Worm (Caenorhabditis elegans) whole organism, L4 larva: ENCODE measurements around the gene myrf-2.

Experiments used
- D1046.2 ChIP-seq: fragments of 200-800 bp; sonication (Bioruptor generic); IDR thresholded peaks from 2 replicates; pipeline ENCODE4 v1.3.6; 2022; ENCODE audit warnings: missing genetic modification characterization, missing compliant biosample characterization
- R02D3.7 ChIP-seq: fragments of 150-350 bp; sonication (generic microtip); optimal IDR thresholded peaks from 3 replicates; lab custom pipeline; 2014; ENCODE audit warnings: missing biosample characterization, missing genetic modification characterization
- T20F7.1 ChIP-seq: fragments of 200-800 bp; sonication (Bioruptor generic); optimal IDR thresholded peaks from 2 replicates; lab custom pipeline; 2018; ENCODE audit warnings: mild to moderate bottlenecking, missing genetic modification characterization, missing compliant biosample characterization
- Y105C5A.15 ChIP-seq: fragments of 200-800 bp; sonication (Bioruptor generic); IDR thresholded peaks from 2 replicates; pipeline ENCODE4 v1.3.6; 2022; ENCODE audit warnings: missing genetic modification characterization, missing compliant biosample characterization
- Y48G9A.11 ChIP-seq: fragments of 200-800 bp; sonication (Bioruptor generic); IDR thresholded peaks from 2 replicates; pipeline ENCODE4 v1.3.6; 2022; ENCODE audit warnings: missing genetic modification reagents, missing genetic modification characterization, missing compliant biosample characterization
- ZK337.2 ChIP-seq: fragments of 200-800 bp; sonication (Bioruptor generic); IDR thresholded peaks from 2 replicates; pipeline ENCODE4 v1.3.6; 2022; ENCODE audit warnings: missing genetic modification reagents, missing genetic modification characterization, missing compliant biosample characterization
- aha-1 ChIP-seq: fragments of 150-350 bp; peaks from one replicate; lab custom pipeline; 2014; ENCODE audit warnings: missing biosample characterization, missing genetic modification characterization
- ama-1 ChIP-seq: fragments of 150-350 bp; optimal IDR thresholded peaks from 2 replicates; lab custom pipeline; 2014; ENCODE audit warnings: inconsistent platforms, mixed read lengths
- arid-1 ChIP-seq: fragments of 200-800 bp; sonication (Bioruptor generic); conservative IDR thresholded peaks from 2 replicates; pipeline ENCODE4 v1.3.6; 2022; ENCODE audit warnings: missing genetic modification reagents, missing genetic modification characterization, missing compliant biosample characterization
- attf-4 ChIP-seq: sonication (generic microtip); optimal IDR thresholded peaks from 3 replicates; lab custom pipeline; 2017; ENCODE audit warnings: missing biosample characterization, missing genetic modification characterization
- ceh-20 ChIP-seq: fragments of 200-800 bp; sonication (Bioruptor generic); IDR thresholded peaks from 2 replicates; pipeline ENCODE4 v1.3.6; 2022; ENCODE audit warnings: missing genetic modification reagents, missing genetic modification characterization, missing compliant biosample characterization
- ceh-28 ChIP-seq: fragments of 150-350 bp; optimal IDR thresholded peaks from 2 replicates; lab custom pipeline; 2014; ENCODE audit warnings: missing biosample characterization, missing genetic modification reagents, missing genetic modification characterization
- ceh-62 ChIP-seq: sonication (generic microtip); optimal IDR thresholded peaks from 2 replicates; lab custom pipeline; 2017; ENCODE audit warnings: missing biosample characterization, missing genetic modification characterization
- cey-2 ChIP-seq: sonication (generic microtip); optimal IDR thresholded peaks from 3 replicates; lab custom pipeline; 2017; ENCODE audit warnings: missing genetic modification characterization, mild to moderate bottlenecking, missing compliant biosample characterization, antibody characterized with exemption, borderline replicate concordance; ENCODE audit not compliant: insufficient read depth
- daf-12 ChIP-seq: fragments of 150-350 bp; optimal IDR thresholded peaks from 2 replicates; lab custom pipeline; 2014; ENCODE audit warnings: missing biosample characterization, missing genetic modification reagents, missing genetic modification characterization
- daf-19 ChIP-seq: fragments of 200-800 bp; sonication (Bioruptor generic); conservative IDR thresholded peaks from 2 replicates; pipeline ENCODE4 v1.3.6; 2022; ENCODE audit warnings: missing genetic modification characterization, missing compliant biosample characterization
- daf-8 ChIP-seq: fragments of 200-800 bp; sonication (Bioruptor generic); IDR thresholded peaks from 2 replicates; pipeline ENCODE4 v1.3.6; 2022; ENCODE audit warnings: missing genetic modification characterization, missing compliant biosample characterization
- dmd-8 ChIP-seq: fragments of 200-800 bp; sonication (Bioruptor generic); IDR thresholded peaks from 2 replicates; pipeline ENCODE4 v1.3.6; 2022; ENCODE audit warnings: missing genetic modification characterization, missing compliant biosample characterization
- dmd-9 ChIP-seq: fragments of 200-800 bp; sonication (Bioruptor generic); IDR thresholded peaks from 2 replicates; pipeline ENCODE4 v1.3.6; 2022; ENCODE audit warnings: missing genetic modification reagents, missing genetic modification characterization, missing compliant biosample characterization
- dpl-1 ChIP-seq: fragments of 150-350 bp; optimal IDR thresholded peaks from 2 replicates; lab custom pipeline; 2014; ENCODE audit warnings: missing biosample characterization, missing genetic modification reagents, missing genetic modification characterization
- egl-27 ChIP-seq: sonication (generic microtip); optimal IDR thresholded peaks from 3 replicates; lab custom pipeline; 2017; ENCODE audit warnings: missing biosample characterization, missing genetic modification reagents, missing genetic modification characterization
- fos-1 ChIP-seq: fragments of 150-350 bp; optimal IDR thresholded peaks from 2 replicates; lab custom pipeline; 2014; ENCODE audit warnings: missing biosample characterization, missing genetic modification characterization
- gei-8 ChIP-seq: fragments of 200-800 bp; sonication (Bioruptor generic); optimal IDR thresholded peaks from 2 replicates; lab custom pipeline; 2018; ENCODE audit warnings: mild to moderate bottlenecking, missing genetic modification characterization, missing compliant biosample characterization
- hlh-11 ChIP-seq: fragments of 200-800 bp; sonication (Bioruptor generic); optimal IDR thresholded peaks from 2 replicates; lab custom pipeline; 2018; ENCODE audit warnings: mild to moderate bottlenecking, missing genetic modification characterization, missing compliant biosample characterization
- hlh-30 ChIP-seq: sonication (generic microtip); optimal IDR thresholded peaks from 2 replicates; lab custom pipeline; 2017; ENCODE audit warnings: antibody characterized with exemption, mild to moderate bottlenecking, missing genetic modification characterization, missing compliant biosample characterization; ENCODE audit not compliant: insufficient read depth
- lim-7 ChIP-seq: fragments of 200-800 bp; sonication (Bioruptor generic); IDR thresholded peaks from 2 replicates; pipeline ENCODE4 v1.3.6; 2022; ENCODE audit warnings: missing genetic modification characterization, missing compliant biosample characterization
- lin-13 ChIP-seq: fragments of 150-350 bp; optimal IDR thresholded peaks from 2 replicates; lab custom pipeline; 2014; ENCODE audit warnings: missing biosample characterization, missing genetic modification reagents, missing genetic modification characterization
- lin-29 ChIP-seq: fragments of 200-800 bp; sonication (Bioruptor generic); IDR thresholded peaks from 2 replicates; pipeline ENCODE4 v1.3.6; 2022; ENCODE audit warnings: missing genetic modification reagents, missing genetic modification characterization, missing compliant biosample characterization
- lin-39 ChIP-seq: fragments of 150-350 bp; optimal IDR thresholded peaks from 2 replicates; lab custom pipeline; 2014; ENCODE audit warnings: missing biosample characterization, missing genetic modification reagents, missing genetic modification characterization
- lir-3 ChIP-seq: sonication (generic microtip); optimal IDR thresholded peaks from 2 replicates; lab custom pipeline; 2016; ENCODE audit warnings: mild to moderate bottlenecking, missing genetic modification characterization, missing compliant biosample characterization
- lsy-2 ChIP-seq, 2 experiments: fragments of 150-350 bp in 1 of 2; sonication (generic microtip) in 1 of 2; optimal IDR thresholded peaks; 2 replicates each; lab custom pipeline; 2014 to 2017; ENCODE audit warnings: missing biosample characterization in 2 of 2, missing genetic modification characterization in 2 of 2
- madf-9 ChIP-seq: fragments of 200-800 bp; sonication (Bioruptor generic); conservative IDR thresholded peaks from 2 replicates; pipeline ENCODE4 v1.3.6; 2022; ENCODE audit warnings: missing genetic modification reagents, missing genetic modification characterization, missing compliant biosample characterization
- mes-2 ChIP-seq: sonication (generic microtip); optimal IDR thresholded peaks from 2 replicates; lab custom pipeline; 2016; ENCODE audit warnings: missing genotype, mild to moderate bottlenecking, missing genetic modification characterization, missing compliant biosample characterization; ENCODE audit not compliant: poor library complexity, severe bottlenecking
- nhr-102 ChIP-seq: sonication (generic microtip); optimal IDR thresholded peaks from 2 replicates; lab custom pipeline; 2016; ENCODE audit warnings: mild to moderate bottlenecking, missing genetic modification characterization, moderate library complexity, missing compliant biosample characterization
- nhr-11 ChIP-seq: fragments of 150-350 bp; optimal IDR thresholded peaks from 2 replicates; lab custom pipeline; 2014; ENCODE audit warnings: missing biosample characterization, missing genetic modification characterization
- nhr-111 ChIP-seq: fragments of 200-800 bp; sonication (Bioruptor generic); optimal IDR thresholded peaks from 2 replicates; lab custom pipeline; 2018; ENCODE audit warnings: mild to moderate bottlenecking, missing genetic modification characterization, missing compliant biosample characterization
- nhr-41 ChIP-seq: fragments of 200-800 bp; sonication (Bioruptor generic); IDR thresholded peaks from 2 replicates; pipeline ENCODE4 v1.3.6; 2022; ENCODE audit warnings: missing genetic modification reagents, missing genetic modification characterization, missing compliant biosample characterization
- nhr-42 ChIP-seq: fragments of 200-800 bp; sonication (Bioruptor generic); IDR thresholded peaks from 2 replicates; pipeline ENCODE4 v1.3.6; 2022; ENCODE audit warnings: missing genetic modification characterization, missing compliant biosample characterization
- nhr-6 ChIP-seq: fragments of 150-350 bp; optimal IDR thresholded peaks from 2 replicates; lab custom pipeline; 2014; ENCODE audit warnings: missing biosample characterization, missing genetic modification characterization
- nhr-76 ChIP-seq: fragments of 150-350 bp; optimal IDR thresholded peaks from 2 replicates; lab custom pipeline; 2014; ENCODE audit warnings: missing biosample characterization, missing genetic modification characterization
- php-3 ChIP-seq: fragments of 200-800 bp; sonication (Bioruptor generic); IDR thresholded peaks from 2 replicates; pipeline ENCODE4 v1.3.6; 2022; ENCODE audit warnings: missing genetic modification reagents, missing genetic modification characterization, missing compliant biosample characterization
- rbr-2 ChIP-seq: sonication (generic microtip); optimal IDR thresholded peaks from 2 replicates; lab custom pipeline; 2016; ENCODE audit warnings: missing genotype, missing genetic modification characterization, missing compliant biosample characterization
- saeg-2 ChIP-seq: fragments of 200-800 bp; sonication (Bioruptor generic); IDR thresholded peaks from 2 replicates; pipeline ENCODE4 v1.3.6; 2022; ENCODE audit warnings: missing genetic modification reagents, missing genetic modification characterization, missing compliant biosample characterization
- sdz-12 ChIP-seq: fragments of 200-800 bp; sonication (Bioruptor generic); optimal IDR thresholded peaks from 2 replicates; lab custom pipeline; 2018; ENCODE audit warnings: mild to moderate bottlenecking, missing genetic modification characterization, missing compliant biosample characterization
- set-16 ChIP-seq: fragments of 200-800 bp; sonication (Bioruptor generic); IDR thresholded peaks from 2 replicates; pipeline ENCODE4 v1.3.6; 2022; ENCODE audit warnings: missing genetic modification reagents, missing genetic modification characterization, missing compliant biosample characterization
- snpc-1.2 ChIP-seq: fragments of 200-800 bp; sonication (Bioruptor generic); IDR thresholded peaks from 2 replicates; pipeline ENCODE4 v1.3.6; 2022; ENCODE audit warnings: missing genetic modification reagents, missing genetic modification characterization, missing compliant biosample characterization
- spr-1 ChIP-seq: sonication (generic microtip); optimal IDR thresholded peaks from 2 replicates; lab custom pipeline; 2016; ENCODE audit warnings: mild to moderate bottlenecking, missing genetic modification characterization, missing compliant biosample characterization
- spr-3 ChIP-seq: fragments of 200-800 bp; sonication (Bioruptor generic); optimal IDR thresholded peaks from 2 replicates; lab custom pipeline; 2018; ENCODE audit warnings: mild to moderate bottlenecking, missing genetic modification characterization, missing compliant biosample characterization
- tra-1 ChIP-seq: fragments of 200-800 bp; sonication (Bioruptor generic); IDR thresholded peaks from 2 replicates; pipeline ENCODE4 v1.3.6; 2022; ENCODE audit warnings: missing genetic modification reagents, missing genetic modification characterization, missing compliant biosample characterization
- zag-1 ChIP-seq: fragments of 150-350 bp; optimal IDR thresholded peaks from 2 replicates; lab custom pipeline; 2014; ENCODE audit warnings: missing biosample characterization, missing genetic modification characterization
- zfp-2 ChIP-seq: sonication (generic microtip); optimal IDR thresholded peaks from 2 replicates; lab custom pipeline; 2016; ENCODE audit warnings: mild to moderate bottlenecking, missing genetic modification characterization, missing compliant biosample characterization
- zip-2 ChIP-seq: fragments of 150-350 bp; optimal IDR thresholded peaks from 2 replicates; lab custom pipeline; 2014; ENCODE audit warnings: missing biosample characterization, missing genetic modification characterization

Gene myrf-2

DNA sequence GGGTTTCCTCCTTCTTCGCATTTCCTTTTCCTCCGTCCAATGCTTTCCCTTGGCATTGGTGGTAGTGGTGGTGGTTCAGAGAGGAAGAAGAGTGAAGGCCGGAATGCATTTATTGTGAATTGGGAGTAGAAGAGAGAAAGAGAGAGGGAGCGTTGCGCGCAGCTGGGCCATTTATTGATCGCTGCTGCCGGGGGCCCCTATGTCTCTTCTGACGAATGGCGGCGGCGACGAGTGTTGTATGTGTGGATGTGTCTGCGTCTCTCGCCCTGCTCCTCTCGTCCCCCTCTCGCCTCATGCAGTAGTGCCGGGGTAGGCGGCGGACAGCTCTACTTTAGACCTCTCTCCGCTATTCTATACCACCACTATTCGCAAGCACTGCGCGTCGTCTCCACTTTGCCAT, 47.6 kb downstream of the myrf-2 start, which contains the start of gene unc-115 (continued):
- peak; percentile 63 for TF ChIP-seq nhr-6 (tag; lab: Kevin White, UChicago)
- TF ChIP-seq mes-2 (tag; lab: Kevin White, UChicago), result peak; percentile 83
- TF ChIP-seq arid-1 (GFP tag; lab: Robert Waterston, UW), result peak; percentile 75
- TF ChIP-seq saeg-2 (GFP tag; lab: Robert Waterston, UW), result no peak
- peak; percentile 91 for TF ChIP-seq rbr-2
- peak; percentile 77; the same call in 1 of the 2 replicates for TF ChIP-seq dmd-8 (GFP tag; lab: Robert Waterston, UW)
- no peak for TF ChIP-seq nhr-76
- peak; percentile 20 for TF ChIP-seq dpl-1 (GFP tag; lab: Kevin White, UChicago)
- TF ChIP-seq nhr-41, result no peak
- TF ChIP-seq daf-12 (tag; lab: Kevin White, UChicago), result no peak
- no peak for TF ChIP-seq lim-7 (GFP tag; lab: Robert Waterston, UW)
- no peak for TF ChIP-seq ZK337.2
- no peak for TF ChIP-seq D1046.2 (GFP tag; lab: Robert Waterston, UW)
- TF ChIP-seq R02D3.7, result no peak
- TF ChIP-seq ceh-20 (GFP tag; lab: Robert Waterston, UW), result peak; percentile 76
- TF ChIP-seq nhr-42, result 0 out of 2 replicates have a peak, but pooled peaks have one; percentile 22
- TF ChIP-seq gei-8 (GFP tag; lab: Kevin White, UChicago), result peak; percentile 27
- TF ChIP-seq zfp-2 (tag; lab: Kevin White, UChicago), result no peak
- TF ChIP-seq T20F7.1, result no peak
- TF ChIP-seq lir-3, result peak; percentile 24
- TF ChIP-seq php-3 (GFP tag; lab: Robert Waterston, UW), result peak; percentile 31; the same call in 1 of the 2 replicates
- no peak for TF ChIP-seq Y48G9A.11
- TF ChIP-seq sdz-12 (GFP tag; lab: Kevin White, UChicago), result no peak
- peak; percentile 78 for TF ChIP-seq ceh-28
- TF ChIP-seq lsy-2 (tag; optimal IDR thresholded peaks at IDR 0.05; lab: Kevin White, UChicago), result peak; percentile 60 to 63
- TF ChIP-seq spr-1, result peak; percentile 52
- TF ChIP-seq daf-8, result 0 out of 2 replicates have a peak, but pooled peaks have one; percentile 59
- no peak for TF ChIP-seq ama-1 (lab: Kevin White, UChicago)
- TF ChIP-seq egl-27 (tag; lab: Kevin White, UChicago), result no peak
- TF ChIP-seq dmd-9 (GFP tag; lab: Robert Waterston, UW), result no peak
- TF ChIP-seq ceh-62 (tag; lab: Kevin White, UChicago), result no peak
- TF ChIP-seq zip-2 (tag; lab: Kevin White, UChicago), result no peak
- peak; percentile 96 for TF ChIP-seq aha-1 (tag; lab: Kevin White, UChicago)
- no peak for TF ChIP-seq nhr-111 (GFP tag; lab: Kevin White, UChicago)
- peak; percentile 92 for TF ChIP-seq hlh-11
- TF ChIP-seq lin-39 (tag; lab: Kevin White, UChicago), result peak; percentile 67
- no peak for TF ChIP-seq fos-1 (tag; lab: Kevin White, UChicago)
- TF ChIP-seq madf-9 (GFP tag; lab: Robert Waterston, UW), result peak; percentile 75
- peak; percentile 96 for TF ChIP-seq set-16 (GFP tag; lab: Robert Waterston, UW)
- peak; percentile 43 for TF ChIP-seq nhr-11
- peak; percentile 28; the same call in 1 of the 2 replicates for TF ChIP-seq tra-1 (GFP tag; lab: Robert Waterston, UW)
- TF ChIP-seq snpc-1.2 (GFP tag; lab: Robert Waterston, UW), result peak; percentile 47; the same call in 1 of the 2 replicates
- no peak for TF ChIP-seq cey-2 (tag; lab: Kevin White, UChicago)
- TF ChIP-seq lin-29 (GFP tag; lab: Robert Waterston, UW), result no peak
- TF ChIP-seq Y105C5A.15 (GFP tag; lab: Robert Waterston, UW), result no peak
- TF ChIP-seq attf-4 (tag; lab: Kevin White, UChicago), result no peak
- peak; percentile 72 for TF ChIP-seq hlh-30 (tag; lab: Kevin White, UChicago)
- no peak for TF ChIP-seq daf-19
- peak; percentile 40 for TF ChIP-seq nhr-102 (tag; lab: Kevin White, UChicago)
- no peak for TF ChIP-seq spr-3 (GFP tag; lab: Kevin White, UChicago)
- peak; percentile 72 for TF ChIP-seq lin-13 (GFP tag; lab: Kevin White, UChicago)
- no peak for TF ChIP-seq zag-1 (tag; lab: Kevin White, UChicago)
